Fruit fly (Drosophila melanogaster) Kc167 (cell line): ENCODE results near the gene CG43739.

ENCODE experiments used
- h ChIP-seq: fragments of >200 bp; optimal IDR thresholded peaks from 3 replicates; lab custom pipeline; 2018; ENCODE audit warnings: missing external identifiers
- psq ChIP-seq: fragments of >200 bp; optimal IDR thresholded peaks from 2 replicates; lab custom pipeline; 2017; ENCODE audit warnings: missing external identifiers
- ttk ChIP-seq: sonication (Bioruptor generic); optimal IDR thresholded peaks from 2 replicates; lab custom pipeline; 2017; ENCODE audit warnings: missing external identifiers

DNA sequence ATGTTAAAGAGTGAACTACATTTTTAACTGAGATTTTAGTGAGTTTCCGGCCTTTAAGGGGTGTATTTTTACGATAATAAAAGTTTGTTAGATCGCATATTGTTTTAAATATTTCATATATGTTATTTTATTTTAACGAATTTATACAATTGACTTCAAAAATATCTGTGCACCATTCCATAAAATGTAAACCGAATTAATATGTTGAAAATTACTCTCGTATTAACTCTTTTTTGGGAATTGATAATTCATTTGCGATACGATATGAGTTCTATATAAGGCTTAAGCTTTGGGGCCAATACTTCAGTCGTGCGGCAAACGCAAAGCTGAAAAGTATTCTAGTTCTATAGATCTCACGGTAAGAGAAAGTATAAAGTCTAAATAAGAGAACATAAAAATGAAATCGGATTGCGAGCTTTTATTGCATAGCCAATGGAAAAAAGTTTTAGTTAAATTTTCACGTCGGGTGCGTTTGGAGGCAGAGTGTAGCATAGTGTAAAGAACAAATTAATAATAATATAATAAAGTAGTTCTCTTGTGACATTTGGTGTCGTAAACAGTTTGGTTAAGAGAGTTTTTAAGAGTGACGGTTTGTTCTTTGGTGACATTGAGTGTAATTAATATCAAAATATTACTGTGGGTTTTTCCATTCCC lies 94.5 kb downstream of the CG43739 start:
- no peak for TF ChIP-seq ttk
- TF ChIP-seq psq, result no peak
- no peak for TF ChIP-seq h (lab: Kevin White, UChicago)
